Fruit fly (Drosophila melanogaster) whole organism, embryonic: ENCODE measurements around the gene CG7362.

Experiments
- CG10267 ChIP-seq: fragments of 200-800 bp; sonication (Bioruptor generic); optimal IDR thresholded peaks from 2 replicates; lab custom pipeline; 2018; ENCODE audit warnings: missing biosample characterization, mild to moderate bottlenecking, missing genetic modification characterization, moderate library complexity
- CG11723 ChIP-seq: fragments of 200-800 bp; sonication (Bioruptor generic); optimal IDR thresholded peaks from 2 replicates; lab custom pipeline; 2017; ENCODE audit warnings: missing biosample characterization, mild to moderate bottlenecking, missing genetic modification characterization
- CG12104 ChIP-seq: fragments of 200-800 bp; sonication (Bioruptor generic); optimal IDR thresholded peaks from 3 replicates; lab custom pipeline; 2016; ENCODE audit warnings: missing biosample characterization, missing genetic modification characterization
- CG12659 ChIP-seq: fragments of 200-800 bp; sonication (Bioruptor generic); optimal IDR thresholded peaks from 3 replicates; lab custom pipeline; 2017; ENCODE audit warnings: mild to moderate bottlenecking, missing biosample characterization, missing genetic modification reagents, missing genetic modification characterization
- CG14014 ChIP-seq: fragments of 200-800 bp; sonication (Bioruptor generic); IDR thresholded peaks from 2 replicates; pipeline ENCODE4 v1.3.6; 2022; ENCODE audit warnings: missing biosample characterization, missing genetic modification characterization
- CG14050 ChIP-seq: fragments of 200-800 bp; sonication (Bioruptor generic); IDR thresholded peaks from 3 replicates; pipeline ENCODE4 v1.3.6; 2022; ENCODE audit warnings: missing biosample characterization, missing genetic modification characterization
- CG14441 ChIP-seq: fragments of 200-800 bp; sonication (Bioruptor generic); IDR thresholded peaks from 2 replicates; pipeline ENCODE4 v1.3.6; 2022; ENCODE audit warnings: missing biosample characterization, missing genetic modification characterization
- CG14710 ChIP-seq: fragments of 200-800 bp; sonication (Bioruptor generic); optimal IDR thresholded peaks from 3 replicates; lab custom pipeline; 2019; ENCODE audit warnings: missing biosample characterization, mild to moderate bottlenecking, missing genetic modification characterization, moderate library complexity
- CG14965 ChIP-seq: fragments of 200-800 bp; sonication (Bioruptor generic); optimal IDR thresholded peaks from 2 replicates; lab custom pipeline; 2016; ENCODE audit warnings: missing biosample characterization, missing genetic modification characterization, borderline replicate concordance
- CG1602 ChIP-seq: fragments of 200-800 bp; sonication (Bioruptor generic); optimal IDR thresholded peaks from 3 replicates; lab custom pipeline; 2016; ENCODE audit warnings: missing biosample characterization, missing genetic modification characterization
- CG1647 ChIP-seq: fragments of 200-800 bp; sonication (Bioruptor generic); optimal IDR thresholded peaks from 3 replicates; lab custom pipeline; 2016; ENCODE audit warnings: missing biosample characterization, missing genetic modification characterization
- CG2129 ChIP-seq: fragments of 200-800 bp; sonication (Bioruptor generic); IDR thresholded peaks from 2 replicates; pipeline ENCODE4 v1.3.6; 2022; ENCODE audit warnings: missing biosample characterization, missing genetic modification characterization; ENCODE audit not compliant: partially characterized antibody
- CG30020 ChIP-seq: fragments of 200-800 bp; optimal IDR thresholded peaks from 2 replicates; lab custom pipeline; 2019; ENCODE audit warnings: missing biosample characterization, mild to moderate bottlenecking, missing genetic modification characterization, moderate library complexity
- CG31441 ChIP-seq: fragments of 200-800 bp; sonication (Bioruptor generic); IDR thresholded peaks from 2 replicates; pipeline ENCODE4 v1.3.6; 2022; ENCODE audit warnings: missing biosample characterization, missing genetic modification characterization
- CG32532 ChIP-seq: fragments of 200-800 bp; sonication (Bioruptor generic); IDR thresholded peaks from 2 replicates; pipeline ENCODE4 v1.3.6; 2022; ENCODE audit warnings: missing biosample characterization, missing genetic modification characterization
- CG42726 ChIP-seq: fragments of 200-800 bp; sonication (Bioruptor generic); IDR thresholded peaks from 2 replicates; pipeline ENCODE4 v1.3.6; 2022; ENCODE audit warnings: missing biosample characterization, missing genetic modification characterization; ENCODE audit not compliant: partially characterized antibody
- CG5245 ChIP-seq: fragments of 200-800 bp; sonication (Bioruptor generic); optimal IDR thresholded peaks from 3 replicates; lab custom pipeline; 2016; ENCODE audit warnings: missing biosample characterization, missing genetic modification characterization
- CG8290 ChIP-seq, 3 experiments: fragments of 200-800 bp; sonication (Bioruptor generic); optimal IDR thresholded peaks; 2 replicates each; lab custom pipeline; 2016 to 2019; ENCODE audit warnings: missing biosample characterization in 3 of 3, missing genetic modification characterization in 3 of 3, mild to moderate bottlenecking in 2 of 3, moderate library complexity in 1 of 3
- CG8944 ChIP-seq: fragments of 200-800 bp; sonication (Bioruptor generic); optimal IDR thresholded peaks from 3 replicates; lab custom pipeline; 2016; ENCODE audit warnings: missing biosample characterization, missing genetic modification characterization
- CHES-1-like ChIP-seq: fragments of 200-800 bp; sonication (Bioruptor generic); optimal IDR thresholded peaks from 2 replicates; lab custom pipeline; 2016; ENCODE audit warnings: missing biosample characterization, missing genetic modification characterization
- D19A ChIP-seq: fragments of 200-800 bp; optimal IDR thresholded peaks from 3 replicates; lab custom pipeline; 2019; ENCODE audit warnings: missing biosample characterization, mild to moderate bottlenecking, missing genetic modification characterization, moderate library complexity
- D19B ChIP-seq: fragments of 200-800 bp; sonication (Bioruptor generic); optimal IDR thresholded peaks from 2 replicates; lab custom pipeline; 2017; ENCODE audit warnings: missing biosample characterization, mild to moderate bottlenecking, missing genetic modification characterization
- Drgx ChIP-seq: fragments of 200-800 bp; sonication (Bioruptor generic); IDR thresholded peaks from 2 replicates; pipeline ENCODE4 v1.3.6; 2022; ENCODE audit warnings: missing biosample characterization, missing genetic modification characterization
- Hand ChIP-seq: fragments of 200-800 bp; sonication (Bioruptor generic); optimal IDR thresholded peaks from 2 replicates; lab custom pipeline; 2017; ENCODE audit warnings: mild to moderate bottlenecking, missing biosample characterization, missing genetic modification reagents, missing genetic modification characterization
- Med ChIP-seq: fragments of 200-800 bp; sonication (Bioruptor generic); peaks from one replicate; lab custom pipeline; 2016; ENCODE audit warnings: missing biosample characterization, missing genetic modification characterization, mild to moderate bottlenecking, inconsistent platforms, moderate library complexity
- Nf-YA ChIP-seq: fragments of 200-800 bp; sonication (Bioruptor generic); IDR thresholded peaks from 2 replicates; pipeline ENCODE4 v1.3.6; 2022; ENCODE audit warnings: missing biosample characterization, missing genetic modification characterization
- Nf-YC ChIP-seq: fragments of 200-800 bp; optimal IDR thresholded peaks from 3 replicates; lab custom pipeline; 2019; ENCODE audit warnings: missing biosample characterization, mild to moderate bottlenecking, missing genetic modification characterization, moderate library complexity
- aop ChIP-seq: fragments of 200-800 bp; sonication (Bioruptor generic); IDR thresholded peaks from 2 replicates; pipeline ENCODE4 v1.3.6; 2022; ENCODE audit warnings: missing biosample characterization, missing genetic modification characterization
- ash1 ChIP-seq: fragments of 200-800 bp; sonication (Bioruptor generic); optimal IDR thresholded peaks from 2 replicates; lab custom pipeline; 2018; ENCODE audit warnings: missing biosample characterization, mild to moderate bottlenecking, missing genetic modification characterization
- bsh ChIP-seq, 2 experiments: fragments of 200-800 bp; sonication (Bioruptor generic); optimal IDR thresholded peaks; 2 replicates each; lab custom pipeline; 2017 to 2018; ENCODE audit warnings: mild to moderate bottlenecking in 2 of 2, missing biosample characterization in 2 of 2, missing genetic modification characterization in 2 of 2, moderate library complexity in 1 of 2
- caup ChIP-seq: fragments of 200-800 bp; sonication (Bioruptor generic); optimal IDR thresholded peaks from 3 replicates; lab custom pipeline; 2017; ENCODE audit warnings: missing biosample characterization, mild to moderate bottlenecking, missing genetic modification characterization, moderate library complexity; ENCODE audit not compliant: severe bottlenecking
- cwo ChIP-seq: fragments of 200-800 bp; sonication (Bioruptor generic); optimal IDR thresholded peaks from 3 replicates; lab custom pipeline; 2017; ENCODE audit warnings: missing biosample characterization, missing genetic modification characterization, mild to moderate bottlenecking, moderate library complexity, missing genetic modification reagents
- fd3F ChIP-seq: fragments of 200-800 bp; sonication (Bioruptor generic); optimal IDR thresholded peaks from 2 replicates; lab custom pipeline; 2018; ENCODE audit warnings: missing biosample characterization, mild to moderate bottlenecking, missing genetic modification characterization, moderate library complexity
- gfzf ChIP-seq: fragments of 200-800 bp; sonication (Bioruptor generic); optimal IDR thresholded peaks from 2 replicates; lab custom pipeline; 2016; ENCODE audit warnings: missing biosample characterization, mild to moderate bottlenecking, missing genetic modification characterization, moderate library complexity
- gro ChIP-seq: fragments of 200-800 bp; sonication (Bioruptor generic); optimal IDR thresholded peaks from 2 replicates; lab custom pipeline; 2016; ENCODE audit warnings: missing biosample characterization, missing genetic modification characterization
- hbn ChIP-seq: fragments of 200-800 bp; sonication (Bioruptor generic); IDR thresholded peaks from 2 replicates; pipeline ENCODE4 v1.3.6; 2022; ENCODE audit warnings: missing biosample characterization, missing genetic modification characterization; ENCODE audit not compliant: partially characterized antibody
- hth ChIP-seq: fragments of >200 bp; optimal IDR thresholded peaks from 2 replicates; lab custom pipeline; 2017; ENCODE audit warnings: inconsistent platforms
- jigr1 ChIP-seq: fragments of 200-800 bp; sonication (Bioruptor generic); IDR thresholded peaks from 3 replicates; pipeline ENCODE4 v1.3.6; 2022; ENCODE audit warnings: missing biosample characterization, missing genetic modification characterization
- lilli ChIP-seq: fragments of 200-800 bp; sonication (Bioruptor generic); optimal IDR thresholded peaks from 3 replicates; lab custom pipeline; 2016; ENCODE audit warnings: missing biosample characterization, missing genetic modification characterization
- nau ChIP-seq: fragments of 200-800 bp; sonication (Bioruptor generic); optimal IDR thresholded peaks from 3 replicates; lab custom pipeline; 2017; ENCODE audit warnings: missing biosample characterization, mild to moderate bottlenecking, missing genetic modification characterization, missing genetic modification reagents
- org-1 ChIP-seq: fragments of 200-800 bp; sonication (Bioruptor generic); optimal IDR thresholded peaks from 2 replicates; lab custom pipeline; 2017; ENCODE audit warnings: missing biosample characterization, missing genetic modification characterization
- pho ChIP-seq: fragments of 200-800 bp; sonication (Bioruptor generic); optimal IDR thresholded peaks from 2 replicates; lab custom pipeline; 2016; ENCODE audit warnings: missing biosample characterization, missing genetic modification characterization
- salm ChIP-seq: fragments of 200-800 bp; sonication (Bioruptor generic); optimal IDR thresholded peaks from 2 replicates; lab custom pipeline; 2018; ENCODE audit warnings: missing biosample characterization, mild to moderate bottlenecking, missing genetic modification characterization
- sc ChIP-seq, 3 experiments: fragments of >200 bp in 2 of 3; fragments of 200-800 bp in 1 of 3; sonication (Bioruptor generic) in 1 of 3; optimal IDR thresholded peaks; 2 replicates in 2 of 3; 3 replicates in 1 of 3; lab custom pipeline; 2017; ENCODE audit warnings: mild to moderate bottlenecking in 1 of 3, missing biosample characterization in 1 of 3, missing genetic modification characterization in 1 of 3, missing genetic modification reagents in 1 of 3
- tup ChIP-seq: fragments of 200-800 bp; sonication (Bioruptor generic); optimal IDR thresholded peaks from 2 replicates; lab custom pipeline; 2016; ENCODE audit warnings: missing biosample characterization, mild to moderate bottlenecking, missing genetic modification characterization, moderate library complexity
- wek ChIP-seq: fragments of 200-800 bp; sonication (Bioruptor generic); optimal IDR thresholded peaks from 3 replicates; lab custom pipeline; 2018; ENCODE audit warnings: missing biosample characterization, mild to moderate bottlenecking, missing genetic modification characterization, moderate library complexity
- zfh2 ChIP-seq: fragments of 200-800 bp; sonication (Bioruptor generic); optimal IDR thresholded peaks from 2 replicates; lab custom pipeline; 2016; ENCODE audit warnings: missing biosample characterization, missing genetic modification characterization

CG7362 gene

dm6 chr3R:14728713-14729685, 25.3 kb downstream of the CG7362 start (continued):
- no peak for TF ChIP-seq CG30020 (tag; lab: Kevin White, UChicago)
- no peak for TF ChIP-seq hth (lab: Kevin White, UChicago)
- no peak for TF ChIP-seq CG42726 (GFP tag; lab: Robert Waterston, UW)
- TF ChIP-seq sc (optimal IDR thresholded peaks at IDR 0.05; lab: Kevin White, UChicago) = no peak
- no peak for TF ChIP-seq sc (GFP tag; optimal IDR thresholded peaks at IDR 0.05; lab: Kevin White, UChicago)
- peak; percentile 33 for TF ChIP-seq CG12104 (GFP tag; lab: Kevin White, UChicago)
- peak; percentile 74 for TF ChIP-seq Drgx (GFP tag; lab: Robert Waterston, UW)
- peak; percentile 45 for TF ChIP-seq D19A
- TF ChIP-seq hbn (GFP tag; lab: Robert Waterston, UW) = no peak
- TF ChIP-seq pho = no peak
- TF ChIP-seq nau (GFP tag; lab: Kevin White, UChicago) = peak; percentile 15
- no peak for TF ChIP-seq CHES-1-like
- peak in 1 of 2 experiments; percentile 55 for TF ChIP-seq bsh (GFP tag; optimal IDR thresholded peaks at IDR 0.05; lab: Kevin White, UChicago)
- peak; percentile 52 for TF ChIP-seq fd3F (GFP tag; lab: Kevin White, UChicago)
- peak; percentile 26 for TF ChIP-seq lilli (GFP tag; lab: Kevin White, UChicago)
- no peak for TF ChIP-seq Nf-YA
- TF ChIP-seq CG8944 (GFP tag; lab: Kevin White, UChicago) = no peak
- no peak for TF ChIP-seq aop (GFP tag; lab: Robert Waterston, UW)
- TF ChIP-seq CG1647 (GFP tag; lab: Kevin White, UChicago) = no peak
- TF ChIP-seq Med = peak; percentile 63
- no peak for TF ChIP-seq zfh2 (GFP tag; lab: Kevin White, UChicago)
- TF ChIP-seq Hand (GFP tag; lab: Kevin White, UChicago) = peak; percentile 1
- no peak for TF ChIP-seq D19B (GFP tag; lab: Kevin White, UChicago)
- TF ChIP-seq jigr1 = no peak
- no peak for TF ChIP-seq ash1 (GFP tag; lab: Kevin White, UChicago)
- no peak for TF ChIP-seq CG14014 (GFP tag; lab: Robert Waterston, UW)
- peak; percentile 82 for TF ChIP-seq CG31441
- TF ChIP-seq CG2129 (GFP tag; lab: Robert Waterston, UW) = no peak
- TF ChIP-seq CG14965 (GFP tag; lab: Kevin White, UChicago) = no peak
- no peak for TF ChIP-seq org-1 (GFP tag; lab: Kevin White, UChicago)
- no peak for TF ChIP-seq CG14710 (tag; lab: Kevin White, UChicago)
- no peak for TF ChIP-seq tup (GFP tag; lab: Kevin White, UChicago)
- TF ChIP-seq cwo (GFP tag; lab: Kevin White, UChicago) = peak; percentile 50
- TF ChIP-seq CG14441 (GFP tag; lab: Robert Waterston, UW) = peak; percentile 51; the same call in 1 of the 2 replicates
- TF ChIP-seq CG14050 = peak; percentile 57; the same call in 1 of the 3 replicates
- TF ChIP-seq CG5245 = peak; percentile 18
- TF ChIP-seq gfzf (GFP tag; lab: Kevin White, UChicago) = peak; percentile 21
- peak; percentile 28 for TF ChIP-seq CG1602 (GFP tag; lab: Kevin White, UChicago)
- TF ChIP-seq salm (tag; lab: Kevin White, UChicago) = peak; percentile 7
- peak; percentile 59; the same call in 1 of the 2 replicates for TF ChIP-seq CG32532 (GFP tag; lab: Robert Waterston, UW)
- peak; percentile 37 for TF ChIP-seq CG10267 (tag; lab: Kevin White, UChicago)
- TF ChIP-seq Nf-YC (tag; lab: Kevin White, UChicago) = peak; percentile 45
- peak; percentile 57 for TF ChIP-seq CG12659 (GFP tag; lab: Kevin White, UChicago)
- no peak for TF ChIP-seq caup (GFP tag; lab: Kevin White, UChicago)
- peak; percentile 29 for TF ChIP-seq CG11723 (GFP tag; lab: Kevin White, UChicago)
- no peak for TF ChIP-seq CG8290 (GFP tag; optimal IDR thresholded peaks at IDR 0.05; lab: Kevin White, UChicago)
- peak in 1 of 2 experiments; percentile 33 for TF ChIP-seq CG8290 (tag; optimal IDR thresholded peaks at IDR 0.05; lab: Kevin White, UChicago)
- TF ChIP-seq gro = no peak
- TF ChIP-seq wek (GFP tag; lab: Kevin White, UChicago) = no peak
